Fruit fly (Drosophila melanogaster) whole organism, embryonic: ENCODE data around the gene Mtp.

Experiments used
- ATbp ChIP-seq: fragments of 200-800 bp; sonication (Bioruptor generic); optimal IDR thresholded peaks from 2 replicates; lab custom pipeline; 2017; ENCODE audit warnings: missing biosample characterization, mild to moderate bottlenecking, missing genetic modification characterization, missing genetic modification reagents
- Bgb ChIP-seq: fragments of 200-800 bp; sonication (Bioruptor generic); IDR thresholded peaks from 2 replicates; pipeline ENCODE4 v1.3.6; 2022; ENCODE audit warnings: missing biosample characterization, missing genetic modification characterization; ENCODE audit not compliant: partially characterized antibody
- CG10565 ChIP-seq: fragments of 200-800 bp; sonication (Bioruptor generic); optimal IDR thresholded peaks from 3 replicates; lab custom pipeline; 2016; ENCODE audit warnings: missing biosample characterization, mild to moderate bottlenecking, missing genetic modification characterization
- CG10979 ChIP-seq: fragments of 200-800 bp; sonication (Bioruptor generic); optimal IDR thresholded peaks from 2 replicates; lab custom pipeline; 2018; ENCODE audit warnings: missing biosample characterization, mild to moderate bottlenecking, missing genetic modification characterization, moderate library complexity
- CG14014 ChIP-seq: fragments of 200-800 bp; sonication (Bioruptor generic); IDR thresholded peaks from 2 replicates; pipeline ENCODE4 v1.3.6; 2022; ENCODE audit warnings: missing biosample characterization, missing genetic modification characterization
- CG15269 ChIP-seq: fragments of 200-800 bp; sonication (Bioruptor generic); optimal IDR thresholded peaks from 2 replicates; lab custom pipeline; 2018; ENCODE audit warnings: missing biosample characterization, mild to moderate bottlenecking, missing genetic modification characterization, moderate library complexity
- CG16813 ChIP-seq: fragments of 200-800 bp; sonication (Bioruptor generic); IDR thresholded peaks from 3 replicates; pipeline ENCODE4 v1.3.6; 2022; ENCODE audit warnings: missing biosample characterization, missing genetic modification characterization; ENCODE audit not compliant: partially characterized antibody
- CG3163 ChIP-seq: fragments of 200-800 bp; sonication (Bioruptor generic); optimal IDR thresholded peaks from 3 replicates; lab custom pipeline; 2016; ENCODE audit warnings: missing biosample characterization, missing genetic modification characterization
- CG3847 ChIP-seq: fragments of 200-800 bp; sonication (Bioruptor generic); IDR thresholded peaks from 2 replicates; pipeline ENCODE4 v1.3.6; 2022; ENCODE audit warnings: missing biosample characterization, missing genetic modification characterization
- CG4707 ChIP-seq: fragments of 200-800 bp; sonication (Bioruptor generic); optimal IDR thresholded peaks from 2 replicates; lab custom pipeline; 2018; ENCODE audit warnings: missing biosample characterization, mild to moderate bottlenecking, missing genetic modification characterization, moderate library complexity
- CG5953 ChIP-seq: fragments of 200-800 bp; sonication (Bioruptor generic); IDR thresholded peaks from 2 replicates; pipeline ENCODE4 v1.3.6; 2022; ENCODE audit warnings: missing biosample characterization, missing genetic modification characterization
- CG9215 ChIP-seq: fragments of 200-800 bp; sonication (Bioruptor generic); IDR thresholded peaks from 2 replicates; pipeline ENCODE4 v1.3.6; 2022; ENCODE audit warnings: missing biosample characterization, missing genetic modification characterization
- CTCF ChIP-seq: fragments of 200-800 bp; sonication (Bioruptor generic); optimal IDR thresholded peaks from 2 replicates; lab custom pipeline; 2017; ENCODE audit warnings: missing biosample characterization, mild to moderate bottlenecking, missing genetic modification characterization, moderate library complexity
- Dp ChIP-seq: fragments of 200-800 bp; sonication (Bioruptor generic); optimal IDR thresholded peaks from 2 replicates; lab custom pipeline; 2018; ENCODE audit warnings: missing biosample characterization, mild to moderate bottlenecking, missing genetic modification characterization, moderate library complexity
- Ets65A ChIP-seq: fragments of 200-800 bp; sonication (Bioruptor generic); peaks from one replicate; lab custom pipeline; 2016; ENCODE audit warnings: missing biosample characterization, missing genetic modification characterization
- Gsc ChIP-seq: fragments of 200-800 bp; sonication (Bioruptor generic); IDR thresholded peaks from 2 replicates; pipeline ENCODE4 v1.3.6; 2022; ENCODE audit warnings: missing biosample characterization, missing genetic modification characterization
- HLH54F ChIP-seq: fragments of 200-800 bp; sonication (Bioruptor generic); optimal IDR thresholded peaks from 3 replicates; lab custom pipeline; 2016; ENCODE audit warnings: missing biosample characterization, missing genetic modification characterization
- Hand ChIP-seq: fragments of 200-800 bp; sonication (Bioruptor generic); optimal IDR thresholded peaks from 2 replicates; lab custom pipeline; 2017; ENCODE audit warnings: mild to moderate bottlenecking, missing biosample characterization, missing genetic modification reagents, missing genetic modification characterization
- Lhr ChIP-seq: fragments of 200-800 bp; sonication (Bioruptor generic); optimal IDR thresholded peaks from 3 replicates; lab custom pipeline; 2017; ENCODE audit warnings: mild to moderate bottlenecking, missing biosample characterization, missing genetic modification reagents, missing genetic modification characterization
- Lim3 ChIP-seq: fragments of 200-800 bp; sonication (Bioruptor generic); IDR thresholded peaks from 2 replicates; pipeline ENCODE4 v1.3.6; 2022; ENCODE audit warnings: missing biosample characterization, missing genetic modification characterization
- MBD-R2 ChIP-seq: fragments of 200-800 bp; sonication (Bioruptor generic); IDR thresholded peaks from 2 replicates; pipeline ENCODE4 v1.3.6; 2022; ENCODE audit warnings: missing biosample characterization, missing genetic modification characterization
- MTF-1 ChIP-seq: fragments of 200-800 bp; sonication (Bioruptor generic); optimal IDR thresholded peaks from 2 replicates; lab custom pipeline; 2018; ENCODE audit warnings: missing biosample characterization, mild to moderate bottlenecking, missing genetic modification characterization, borderline replicate concordance
- Med ChIP-seq: fragments of 200-800 bp; sonication (Bioruptor generic); peaks from one replicate; lab custom pipeline; 2016; ENCODE audit warnings: missing biosample characterization, missing genetic modification characterization, mild to moderate bottlenecking, inconsistent platforms, moderate library complexity
- Myb ChIP-seq: fragments of 200-800 bp; sonication (Bioruptor generic); optimal IDR thresholded peaks from 2 replicates; lab custom pipeline; 2016; ENCODE audit warnings: missing biosample characterization, missing genetic modification characterization
- YL-1 ChIP-seq: fragments of 200-800 bp; sonication (Bioruptor generic); optimal IDR thresholded peaks from 3 replicates; lab custom pipeline; 2017; ENCODE audit warnings: missing biosample characterization, mild to moderate bottlenecking, missing genetic modification characterization
- abd-A ChIP-seq: fragments of 200-800 bp; sonication (Bioruptor generic); optimal IDR thresholded peaks from 3 replicates; lab custom pipeline; 2019; ENCODE audit warnings: missing biosample characterization, mild to moderate bottlenecking, missing genetic modification characterization, moderate library complexity
- ara ChIP-seq: fragments of 200-800 bp; sonication (Bioruptor generic); IDR thresholded peaks from 2 replicates; pipeline ENCODE4 v1.3.6; 2022; ENCODE audit warnings: missing biosample characterization, missing genetic modification characterization
- bigmax ChIP-seq: fragments of 200-800 bp; sonication (Bioruptor generic); optimal IDR thresholded peaks from 2 replicates; lab custom pipeline; 2018; ENCODE audit warnings: missing biosample characterization, mild to moderate bottlenecking, missing genetic modification characterization
- eve ChIP-seq, 2 experiments: fragments of >200 bp; optimal IDR thresholded peaks; 2 replicates each; lab custom pipeline; 2017; ENCODE audit warnings: missing biosample characterization in 2 of 2, missing genetic modification characterization in 2 of 2
- gcm ChIP-seq: fragments of 200-800 bp; sonication (Bioruptor generic); optimal IDR thresholded peaks from 2 replicates; lab custom pipeline; 2019; ENCODE audit warnings: missing biosample characterization, mild to moderate bottlenecking, missing genetic modification characterization, moderate library complexity
- gem ChIP-seq: fragments of 200-800 bp; sonication (Bioruptor generic); optimal IDR thresholded peaks from 2 replicates; lab custom pipeline; 2019; ENCODE audit warnings: missing biosample characterization, mild to moderate bottlenecking, missing genetic modification characterization, moderate library complexity
- gfzf ChIP-seq: fragments of 200-800 bp; sonication (Bioruptor generic); optimal IDR thresholded peaks from 2 replicates; lab custom pipeline; 2016; ENCODE audit warnings: missing biosample characterization, mild to moderate bottlenecking, missing genetic modification characterization, moderate library complexity
- gt ChIP-seq: fragments of 200-800 bp; sonication (Bioruptor generic); IDR thresholded peaks from 2 replicates; pipeline ENCODE4 v1.3.6; 2022; ENCODE audit warnings: missing biosample characterization, missing genetic modification characterization
- ind ChIP-seq: fragments of 200-800 bp; sonication (Bioruptor generic); optimal IDR thresholded peaks from 3 replicates; lab custom pipeline; 2016; ENCODE audit warnings: missing biosample characterization, missing genetic modification characterization
- kah ChIP-seq: fragments of 200-800 bp; sonication (Bioruptor generic); optimal IDR thresholded peaks from 2 replicates; lab custom pipeline; 2018; ENCODE audit warnings: missing biosample characterization, mild to moderate bottlenecking, missing genetic modification characterization
- klu ChIP-seq: fragments of 200-800 bp; sonication (Bioruptor generic); IDR thresholded peaks from 2 replicates; pipeline ENCODE4 v1.3.6; 2022; ENCODE audit warnings: missing biosample characterization, missing genetic modification characterization
- lmd ChIP-seq: fragments of 200-800 bp; sonication (Bioruptor generic); IDR thresholded peaks from 2 replicates; pipeline ENCODE4 v1.3.6; 2022; ENCODE audit warnings: missing biosample characterization, missing genetic modification characterization
- pum ChIP-seq: fragments of 200-800 bp; sonication (Bioruptor generic); optimal IDR thresholded peaks from 2 replicates; lab custom pipeline; 2016; ENCODE audit warnings: missing biosample characterization, missing genetic modification characterization
- scrt ChIP-seq: fragments of 200-800 bp; sonication (Bioruptor generic); optimal IDR thresholded peaks from 2 replicates; lab custom pipeline; 2018; ENCODE audit warnings: missing biosample characterization, mild to moderate bottlenecking, missing genetic modification characterization, moderate library complexity
- sens ChIP-seq: fragments of 200-800 bp; sonication (Bioruptor generic); peaks from one replicate; lab custom pipeline; 2016; ENCODE audit warnings: missing biosample characterization, missing genetic modification characterization
- sens-2 ChIP-seq: fragments of 200-800 bp; sonication (Bioruptor generic); IDR thresholded peaks from 2 replicates; pipeline ENCODE4 v1.3.6; 2022; ENCODE audit warnings: missing biosample characterization, missing genetic modification characterization
- slou ChIP-seq: fragments of 200-800 bp; sonication (Bioruptor generic); optimal IDR thresholded peaks from 3 replicates; lab custom pipeline; 2016; ENCODE audit warnings: missing biosample characterization, missing genetic modification characterization
- sna ChIP-seq: fragments of 200-800 bp; sonication (Bioruptor generic); IDR thresholded peaks from 2 replicates; pipeline ENCODE4 v1.3.6; 2022; ENCODE audit warnings: missing biosample characterization, missing genetic modification characterization; ENCODE audit not compliant: partially characterized antibody
- tio ChIP-seq: fragments of 200-800 bp; sonication (Bioruptor generic); optimal IDR thresholded peaks from 2 replicates; lab custom pipeline; 2017; ENCODE audit warnings: missing biosample characterization, missing genetic modification characterization, inconsistent platforms
- trh ChIP-seq: fragments of 200-800 bp; sonication (Bioruptor generic); optimal IDR thresholded peaks from 2 replicates; lab custom pipeline; 2016; ENCODE audit warnings: missing biosample characterization, missing genetic modification characterization
- zen ChIP-seq: fragments of 200-800 bp; sonication (Bioruptor generic); optimal IDR thresholded peaks from 3 replicates; lab custom pipeline; 2018; ENCODE audit warnings: missing biosample characterization, mild to moderate bottlenecking, missing genetic modification characterization, moderate library complexity
- zf30C ChIP-seq: fragments of 200-800 bp; sonication (Bioruptor generic); optimal IDR thresholded peaks from 3 replicates; lab custom pipeline; 2018; ENCODE audit warnings: missing biosample characterization, mild to moderate bottlenecking, missing genetic modification characterization

The Mtp gene

DNA sequence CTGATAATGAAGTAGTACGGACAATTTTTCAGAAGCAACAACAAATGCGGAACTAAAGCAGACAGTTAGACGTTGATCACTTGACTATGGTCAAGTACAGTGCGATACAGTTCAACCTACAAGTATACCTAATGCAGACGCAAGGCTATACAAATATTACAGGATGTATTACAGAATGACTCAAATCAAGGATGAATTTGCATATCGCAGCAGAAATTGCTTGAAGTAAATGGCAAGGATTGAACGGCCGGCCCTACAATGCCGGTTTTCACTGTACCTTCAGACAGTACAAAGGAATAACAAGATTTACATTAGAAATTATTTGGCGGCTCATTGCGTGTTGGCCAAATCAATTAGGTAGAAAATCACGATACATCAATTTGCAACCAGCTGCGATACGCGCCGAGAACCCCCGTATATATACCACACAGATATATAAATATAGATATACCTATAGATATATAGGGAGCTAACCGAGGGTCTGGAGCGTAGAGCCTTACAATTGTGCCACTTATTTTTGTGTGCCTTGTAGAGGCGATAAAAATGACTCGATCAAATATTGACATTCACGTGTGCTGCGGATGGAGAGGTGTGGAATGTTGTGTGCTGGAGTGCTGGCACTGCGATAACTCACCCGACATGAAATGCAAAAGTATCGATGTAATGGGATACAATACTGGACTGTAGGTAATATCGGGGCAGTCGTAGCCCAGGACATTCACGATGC, 41.2 kb downstream of the Mtp start (continued):
- no peak for TF ChIP-seq CG4707
- no peak for TF ChIP-seq gcm (GFP tag; lab: Kevin White, UChicago)
- TF ChIP-seq CG16813, result no peak
- TF ChIP-seq CG14014 (GFP tag; lab: Robert Waterston, UW), result peak; percentile 70; the same call in 1 of the 2 replicates
- TF ChIP-seq gfzf (GFP tag; lab: Kevin White, UChicago), result no peak
- no peak for TF ChIP-seq abd-A
- TF ChIP-seq Lim3 (GFP tag; lab: Robert Waterston, UW), result no peak
- TF ChIP-seq sna (GFP tag; lab: Robert Waterston, UW), result no peak
- TF ChIP-seq zen (tag; lab: Kevin White, UChicago), result no peak
- TF ChIP-seq Myb (GFP tag; lab: Kevin White, UChicago), result peak; percentile 44
- TF ChIP-seq MTF-1 (GFP tag; lab: Kevin White, UChicago), result no peak
- no peak for TF ChIP-seq YL-1 (GFP tag; lab: Kevin White, UChicago)
- TF ChIP-seq scrt (GFP tag; lab: Kevin White, UChicago), result peak; percentile 21
- no peak for TF ChIP-seq Gsc
- peak; percentile 45 for TF ChIP-seq ATbp
- TF ChIP-seq CG15269, result peak; percentile 54
- TF ChIP-seq CG3163 (GFP tag; lab: Kevin White, UChicago), result peak; percentile 10
- TF ChIP-seq klu (GFP tag; lab: Robert Waterston, UW), result 0 out of 2 replicates have a peak, but pooled peaks have one; percentile 49
- TF ChIP-seq sens (GFP tag; lab: Kevin White, UChicago), result peak; percentile 87
- no peak for TF ChIP-seq kah (GFP tag; lab: Kevin White, UChicago)
- TF ChIP-seq Hand (GFP tag; lab: Kevin White, UChicago), result peak; percentile 14
- TF ChIP-seq Dp (GFP tag; lab: Kevin White, UChicago), result no peak
- no peak for TF ChIP-seq Bgb (GFP tag; lab: Robert Waterston, UW)
- no peak for TF ChIP-seq trh (GFP tag; lab: Kevin White, UChicago)
- peak; percentile 59 for TF ChIP-seq HLH54F
- TF ChIP-seq CG10565 (GFP tag; lab: Kevin White, UChicago), result no peak
- no peak for TF ChIP-seq gt (GFP tag; lab: Robert Waterston, UW)
- TF ChIP-seq Lhr (GFP tag; lab: Kevin White, UChicago), result no peak
- TF ChIP-seq MBD-R2, result peak; percentile 50; the same call in 1 of the 2 replicates
- 0 out of 2 replicates have a peak, but pooled peaks have one; percentile 27 for TF ChIP-seq CG5953 (GFP tag; lab: Robert Waterston, UW)
- TF ChIP-seq sens-2 (GFP tag; lab: Robert Waterston, UW), result no peak
- peak; percentile 23 for TF ChIP-seq pum
- TF ChIP-seq bigmax (GFP tag; lab: Kevin White, UChicago), result no peak
- TF ChIP-seq CG10979 (tag; lab: Kevin White, UChicago), result peak; percentile 6
- TF ChIP-seq ara (GFP tag; lab: Robert Waterston, UW), result 0 out of 2 replicates have a peak, but pooled peaks have one; percentile 47
- peak; percentile 71; the same call in 1 of the 2 replicates for TF ChIP-seq lmd (GFP tag; lab: Robert Waterston, UW)
- no peak for TF ChIP-seq zf30C (GFP tag; lab: Kevin White, UChicago)
- TF ChIP-seq slou, result no peak
- TF ChIP-seq CG9215 (GFP tag; lab: Robert Waterston, UW), result no peak

DNA sequence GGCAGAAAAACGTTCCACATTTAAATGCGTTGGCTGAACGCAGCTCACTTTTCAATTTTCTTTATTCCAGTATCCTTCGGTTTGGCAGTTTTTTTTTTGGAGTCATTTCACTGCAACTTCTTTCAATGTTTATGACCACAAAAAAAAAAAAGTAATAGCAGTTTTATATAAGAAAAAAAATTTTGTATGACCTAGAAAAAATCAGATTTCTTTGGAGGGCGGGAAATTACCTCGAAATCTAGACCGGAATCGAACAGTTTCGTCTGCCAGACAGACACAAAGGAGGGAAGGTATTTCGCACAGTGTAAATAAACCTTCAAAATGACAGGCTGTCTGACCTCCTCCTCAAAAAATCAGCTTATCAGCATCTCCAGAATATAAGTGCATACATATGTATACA, 42.2 kb downstream of the Mtp start:
- TF ChIP-seq sens (GFP tag; lab: Kevin White, UChicago) (peak; percentile 26), Ets65A (peak; percentile 71), ind (GFP tag; lab: Kevin White, UChicago) (peak; percentile 10), gem (peak; percentile 3), CG3847 (no peak), Med (peak; percentile 43), eve (GFP tag; optimal IDR thresholded peaks at IDR 0.05; lab: Kevin White, UChicago) (no peak), CTCF (GFP tag; lab: Kevin White, UChicago) (no peak), CG16813 (no peak), tio (GFP tag; lab: Kevin White, UChicago) (peak; percentile 3)
